Fruit fly (Drosophila melanogaster) whole organism: ENCODE data around the gene smp-30.

Source experiments
- pan ChIP-seq: fragments of >200 bp; optimal IDR thresholded peaks from 2 replicates; lab custom pipeline; 2017
- usp ChIP-seq: fragments of >200 bp; optimal IDR thresholded peaks from 2 replicates; lab custom pipeline; 2017; ENCODE audit warnings: missing biosample characterization, missing genetic modification characterization, mixed read lengths

DNA sequence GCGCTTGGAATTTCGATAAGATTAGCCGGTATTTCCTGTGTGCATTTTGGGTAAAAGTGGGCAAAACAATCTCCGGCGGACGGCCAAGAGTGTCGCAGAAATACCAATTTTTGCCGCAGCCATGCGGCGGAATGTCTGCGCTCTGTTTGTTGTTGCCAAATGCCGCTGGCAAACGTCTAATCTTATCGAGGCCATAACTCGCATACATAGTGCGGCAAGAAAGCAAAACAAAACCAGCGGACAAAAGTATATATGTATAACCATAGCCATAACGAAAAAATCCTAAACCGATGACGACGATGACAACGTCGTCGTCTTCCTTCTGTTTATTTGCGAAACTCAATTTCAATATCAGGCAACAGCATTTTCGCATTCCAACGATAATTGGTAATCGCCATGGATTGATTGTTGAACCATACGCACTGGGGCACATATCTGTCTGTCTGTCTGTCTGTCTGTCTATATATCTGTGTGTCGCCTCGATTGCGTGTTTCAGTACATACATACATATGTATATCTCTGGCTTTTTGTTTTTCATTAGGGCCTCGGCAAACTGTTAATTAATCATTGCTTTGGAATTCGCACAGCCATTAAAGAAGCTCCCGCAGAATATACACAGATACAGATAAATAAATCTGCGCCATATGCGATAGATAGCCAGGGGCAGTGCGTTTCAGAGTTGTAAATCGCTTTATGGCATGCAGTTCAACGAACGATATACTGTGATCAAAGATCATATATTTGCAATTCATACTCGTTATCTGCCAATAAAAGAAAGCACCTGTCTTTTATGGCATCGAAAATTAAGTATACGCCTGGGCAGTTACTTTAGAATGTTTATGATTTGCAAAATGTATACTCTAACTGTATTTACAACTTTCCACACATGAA is 47.5 kb downstream of the smp-30 start:
- TF ChIP-seq usp (GFP tag; lab: Kevin White, UChicago) (no peak), pan (lab: Kevin White, UChicago) (no peak)
